Worm (Caenorhabditis elegans) whole organism, L2 larva: ENCODE results near the gene srx-90.

Source experiments
- C34F6.9 ChIP-seq: fragments of 150-350 bp; optimal IDR thresholded peaks from 2 replicates; lab custom pipeline; 2014; ENCODE audit warnings: missing biosample characterization, missing genetic modification characterization
- F13H6.1 ChIP-seq: sonication (generic microtip); optimal IDR thresholded peaks from 2 replicates; lab custom pipeline; 2016; ENCODE audit warnings: missing genetic modification characterization, missing compliant biosample characterization
- Y55F3AM.14 ChIP-seq: fragments of 200-800 bp; sonication (Bioruptor generic); optimal IDR thresholded peaks from 2 replicates; lab custom pipeline; 2018; ENCODE audit warnings: mild to moderate bottlenecking, missing genetic modification characterization, missing compliant biosample characterization
- ZK546.5 ChIP-seq: sonication (generic microtip); optimal IDR thresholded peaks from 2 replicates; lab custom pipeline; 2017; ENCODE audit warnings: missing biosample characterization, missing genetic modification characterization
- alr-1 ChIP-seq: fragments of 150-350 bp; optimal IDR thresholded peaks from 2 replicates; lab custom pipeline; 2014; ENCODE audit warnings: missing biosample characterization, missing genetic modification characterization
- aly-2 ChIP-seq: fragments of 150-350 bp; optimal IDR thresholded peaks from 2 replicates; lab custom pipeline; 2014; ENCODE audit warnings: missing biosample characterization, missing genetic modification characterization
- ama-1 ChIP-seq: fragments of 150-350 bp; optimal IDR thresholded peaks from 2 replicates; lab custom pipeline; 2018; ENCODE audit warnings: inconsistent platforms
- blmp-1 ChIP-seq: sonication (generic microtip); optimal IDR thresholded peaks from 2 replicates; lab custom pipeline; 2017; ENCODE audit warnings: missing genetic modification characterization, mild to moderate bottlenecking, missing compliant biosample characterization, antibody characterized with exemption, moderate library complexity; ENCODE audit not compliant: insufficient read depth
- ceh-16 ChIP-seq: fragments of 150-350 bp; optimal IDR thresholded peaks from 2 replicates; lab custom pipeline; 2014; ENCODE audit warnings: missing biosample characterization, missing genetic modification characterization
- ceh-82 ChIP-seq: fragments of 150-350 bp; optimal IDR thresholded peaks from 2 replicates; lab custom pipeline; 2014; ENCODE audit warnings: missing biosample characterization, missing genetic modification characterization
- crh-2 ChIP-seq: sonication (generic microtip); optimal IDR thresholded peaks from 2 replicates; lab custom pipeline; 2017; ENCODE audit warnings: missing biosample characterization, missing genetic modification characterization
- dmd-4 ChIP-seq: sonication (generic microtip); optimal IDR thresholded peaks from 2 replicates; lab custom pipeline; 2017; ENCODE audit warnings: missing biosample characterization, missing genetic modification characterization
- egl-27 ChIP-seq: sonication (generic microtip); optimal IDR thresholded peaks from 3 replicates; lab custom pipeline; 2017; ENCODE audit warnings: missing biosample characterization, missing genetic modification reagents, missing genetic modification characterization
- elt-1 ChIP-seq: fragments of 150-350 bp; optimal IDR thresholded peaks from 2 replicates; lab custom pipeline; 2014; ENCODE audit warnings: missing biosample characterization, missing genetic modification characterization
- elt-3 ChIP-seq: sonication (generic microtip); optimal IDR thresholded peaks from 2 replicates; lab custom pipeline; 2017; ENCODE audit warnings: missing biosample characterization, missing genetic modification characterization
- fos-1 ChIP-seq: fragments of 150-350 bp; optimal IDR thresholded peaks from 2 replicates; lab custom pipeline; 2014; ENCODE audit warnings: missing biosample characterization, missing genetic modification characterization
- gmeb-1 ChIP-seq: fragments of 150-350 bp; optimal IDR thresholded peaks from 2 replicates; lab custom pipeline; 2014; ENCODE audit warnings: missing biosample characterization, missing genetic modification characterization
- lin-11 ChIP-seq: fragments of 150-350 bp; sonication (generic microtip); optimal IDR thresholded peaks from 2 replicates; lab custom pipeline; 2014; ENCODE audit warnings: missing biosample characterization, missing genetic modification characterization, inconsistent platforms, mixed read lengths
- lin-13 ChIP-seq: fragments of 150-350 bp; optimal IDR thresholded peaks from 2 replicates; lab custom pipeline; 2014; ENCODE audit warnings: missing biosample characterization, missing genetic modification reagents, missing genetic modification characterization
- lin-39 ChIP-seq: fragments of 150-350 bp; optimal IDR thresholded peaks from 2 replicates; lab custom pipeline; 2014; ENCODE audit warnings: missing biosample characterization, missing genetic modification reagents, missing genetic modification characterization
- lsy-2 ChIP-seq, 2 experiments: fragments of 150-350 bp in 1 of 2; sonication (generic microtip) in 1 of 2; optimal IDR thresholded peaks; 2 replicates each; lab custom pipeline; 2014 to 2017; ENCODE audit warnings: missing biosample characterization in 2 of 2, missing genetic modification characterization in 2 of 2
- mab-5 ChIP-seq: fragments of 150-350 bp; optimal IDR thresholded peaks from 2 replicates; lab custom pipeline; 2014; ENCODE audit warnings: missing biosample characterization, missing genetic modification characterization
- mbf-1 ChIP-seq: sonication (generic microtip); optimal IDR thresholded peaks from 2 replicates; lab custom pipeline; 2017; ENCODE audit warnings: missing biosample characterization, missing genetic modification characterization
- mdl-1 ChIP-seq, 2 experiments: fragments of 150-350 bp in 1 of 2; sonication (generic microtip) in 1 of 2; optimal IDR thresholded peaks; 2 replicates each; lab custom pipeline; 2017; ENCODE audit warnings: missing biosample characterization in 2 of 2, missing genetic modification characterization in 2 of 2
- nhr-10 ChIP-seq: sonication (generic microtip); optimal IDR thresholded peaks from 2 replicates; lab custom pipeline; 2017; ENCODE audit warnings: missing biosample characterization, missing genetic modification characterization
- nhr-11 ChIP-seq: fragments of 150-350 bp; optimal IDR thresholded peaks from 2 replicates; lab custom pipeline; 2014; ENCODE audit warnings: missing biosample characterization, missing genetic modification characterization
- nhr-129 ChIP-seq: fragments of 150-350 bp; optimal IDR thresholded peaks from 2 replicates; lab custom pipeline; 2014; ENCODE audit warnings: missing biosample characterization, missing genetic modification characterization
- nhr-21 ChIP-seq: fragments of 150-350 bp; optimal IDR thresholded peaks from 2 replicates; lab custom pipeline; 2014; ENCODE audit warnings: missing biosample characterization, missing genetic modification characterization
- nhr-23 ChIP-seq: fragments of 150-350 bp; optimal IDR thresholded peaks from 2 replicates; lab custom pipeline; 2014; ENCODE audit warnings: missing biosample characterization, missing genetic modification reagents, missing genetic modification characterization
- nhr-237 ChIP-seq: fragments of 150-350 bp; optimal IDR thresholded peaks from 2 replicates; lab custom pipeline; 2014; ENCODE audit warnings: missing biosample characterization, missing genetic modification characterization
- nhr-25 ChIP-seq: fragments of 150-350 bp; sonication (generic microtip); optimal IDR thresholded peaks from 3 replicates; lab custom pipeline; 2014; ENCODE audit warnings: missing biosample characterization, missing genetic modification characterization
- nhr-6 ChIP-seq: fragments of 150-350 bp; optimal IDR thresholded peaks from 2 replicates; lab custom pipeline; 2014; ENCODE audit warnings: missing biosample characterization, missing genetic modification characterization
- nhr-77 ChIP-seq: fragments of 150-350 bp; optimal IDR thresholded peaks from 2 replicates; lab custom pipeline; 2014; ENCODE audit warnings: missing biosample characterization, missing genetic modification characterization
- sem-4 ChIP-seq: fragments of 150-350 bp; optimal IDR thresholded peaks from 2 replicates; lab custom pipeline; 2014; ENCODE audit warnings: missing biosample characterization, missing genetic modification reagents, missing genetic modification characterization
- skn-1 ChIP-seq: sonication (generic microtip); optimal IDR thresholded peaks from 2 replicates; lab custom pipeline; 2017; ENCODE audit warnings: missing biosample characterization, missing genetic modification characterization
- sma-3 ChIP-seq: sonication (generic microtip); optimal IDR thresholded peaks from 2 replicates; lab custom pipeline; 2016; ENCODE audit warnings: missing genetic modification reagents, missing genetic modification characterization, missing compliant biosample characterization
- sma-9 ChIP-seq, 2 experiments: fragments of 150-350 bp in 1 of 2; sonication (generic microtip) in 1 of 2; optimal IDR thresholded peaks; 2 replicates each; lab custom pipeline; 2014 to 2016; ENCODE audit warnings: missing genetic modification characterization in 2 of 2, mild to moderate bottlenecking in 1 of 2, missing biosample characterization in 1 of 2, missing compliant biosample characterization in 1 of 2, missing genetic modification reagents in 1 of 2, moderate library complexity in 1 of 2
- snpc-4 ChIP-seq: fragments of 150-350 bp; optimal IDR thresholded peaks from 2 replicates; lab custom pipeline; 2014; ENCODE audit warnings: missing biosample characterization, missing genetic modification characterization
- unc-39 ChIP-seq: fragments of 150-350 bp; optimal IDR thresholded peaks from 2 replicates; lab custom pipeline; 2014; ENCODE audit warnings: missing biosample characterization, missing genetic modification characterization
- unc-55 ChIP-seq: fragments of 150-350 bp; sonication (generic microtip); optimal IDR thresholded peaks from 3 replicates; lab custom pipeline; 2014; ENCODE audit warnings: missing biosample characterization, missing genetic modification reagents, missing genetic modification characterization
- zag-1 ChIP-seq: fragments of 150-350 bp; optimal IDR thresholded peaks from 2 replicates; lab custom pipeline; 2014; ENCODE audit warnings: missing biosample characterization, missing genetic modification characterization
- ztf-1 ChIP-seq: fragments of 200-800 bp; sonication (Bioruptor generic); conservative IDR thresholded peaks from 2 replicates; pipeline ENCODE4 v1.3.6; 2022; ENCODE audit warnings: missing genetic modification characterization, missing compliant biosample characterization
- ztf-11 ChIP-seq: sonication (generic microtip); optimal IDR thresholded peaks from 2 replicates; lab custom pipeline; 2017; ENCODE audit warnings: missing biosample characterization, missing genetic modification characterization
- ztf-4 ChIP-seq: fragments of 150-350 bp; optimal IDR thresholded peaks from 2 replicates; lab custom pipeline; 2014; ENCODE audit warnings: missing biosample characterization, missing genetic modification characterization

srx-90 gene

ce11 chrV:11580826-11581225 lies at the start of gene srx-90:
Gene srx-90, plus strand, starts transcription at chrV:11581126.
- TF ChIP-seq elt-3 (tag; lab: Kevin White, UChicago) (no peak), ama-1 (lab: Kevin White, UChicago) (no peak), lin-11 (no peak), crh-2 (no peak), zag-1 (tag; lab: Kevin White, UChicago) (no peak), mab-5 (no peak), ztf-11 (tag; lab: Kevin White, UChicago) (no peak), ztf-1 (no peak), ceh-82 (tag; lab: Kevin White, UChicago) (no peak), nhr-129 (tag; lab: Kevin White, UChicago) (no peak)

- TF ChIP-seq ztf-1 (no peak), skn-1 (no peak), ztf-4 (tag; lab: Kevin White, UChicago) (peak; percentile 38), nhr-21 (tag; lab: Kevin White, UChicago) (peak; percentile 77), mbf-1 (tag; lab: Kevin White, UChicago) (no peak), nhr-11 (tag; lab: Kevin White, UChicago) (no peak), nhr-77 (tag; lab: Kevin White, UChicago) (no peak), crh-2 (peak; percentile 80), lin-11 (no peak), egl-27 (tag; lab: Kevin White, UChicago) (peak; percentile 77), nhr-6 (peak; percentile 73), Y55F3AM.14 (GFP tag; lab: Kevin White, UChicago) (peak; percentile 73), mab-5 (peak; percentile 19), unc-39 (no peak), nhr-10 (no peak), unc-55 (GFP tag; lab: Kevin White, UChicago) (no peak), snpc-4 (tag; lab: Kevin White, UChicago) (no peak), nhr-25 (tag; lab: Kevin White, UChicago) (peak; percentile 95), elt-1 (tag; lab: Kevin White, UChicago) (no peak), aly-2 (tag; lab: Kevin White, UChicago) (no peak), ama-1 (lab: Kevin White, UChicago) (no peak), alr-1 (tag; lab: Kevin White, UChicago) (no peak), lin-39 (tag; lab: Kevin White, UChicago) (no peak), sma-3 (GFP tag; lab: Kevin White, UChicago) (peak; percentile 91), fos-1 (tag; lab: Kevin White, UChicago) (peak; percentile 94), dmd-4 (tag; lab: Kevin White, UChicago) (no peak), nhr-237 (tag; lab: Kevin White, UChicago) (no peak), mdl-1 (tag; optimal IDR thresholded peaks at IDR 0.05; lab: Kevin White, UChicago) (peak; percentile 46 to 83), zag-1 (tag; lab: Kevin White, UChicago) (no peak), F13H6.1 (tag; lab: Kevin White, UChicago) (peak; percentile 96), ZK546.5 (no peak), lin-13 (GFP tag; lab: Kevin White, UChicago) (peak; percentile 76), nhr-129 (tag; lab: Kevin White, UChicago) (peak; percentile 90), ceh-16 (no peak), nhr-23 (no peak), ztf-11 (tag; lab: Kevin White, UChicago) (no peak), ceh-82 (tag; lab: Kevin White, UChicago) (no peak), sma-9 (GFP tag; optimal IDR thresholded peaks at IDR 0.05; lab: Kevin White, UChicago) (peak; percentile 97), sma-9 (tag; optimal IDR thresholded peaks at IDR 0.05; lab: Kevin White, UChicago) (no peak), elt-3 (tag; lab: Kevin White, UChicago) (no peak), lsy-2 (tag; optimal IDR thresholded peaks at IDR 0.05; lab: Kevin White, UChicago) (peak; percentile 13 to 80), blmp-1 (tag; lab: Kevin White, UChicago) (peak; percentile 96), C34F6.9 (peak; percentile 65), sem-4 (peak; percentile 82), gmeb-1 (tag; lab: Kevin White, UChicago) (peak; percentile 55)
- TF ChIP-seq, all 48 proteins: peak for 20
Measured at ce11 chrV:11531831-11532534, 48.9 kb upstream of the srx-90 start.
